Fruit fly (Drosophila melanogaster): ENCODE data around the gene ArgRS.

dm6 chrX:15866799-15867412 is 23.0 kb upstream of the ArgRS start:
- TF ChIP-seq ttk (optimal IDR thresholded peaks at IDR 0.05) (no peak), psq (optimal IDR thresholded peaks at IDR 0.05) (no peak), h (optimal IDR thresholded peaks at IDR 0.05) (no peak), Myc (optimal IDR thresholded peaks at IDR 0.05) (no peak), Sin3A (optimal IDR thresholded peaks at IDR 0.05) (no peak), insv (optimal IDR thresholded peaks at IDR 0.05) (no peak)

All from Kc167 (cell line).